Worm (Caenorhabditis elegans): ENCODE data around the gene nphp-1.

nphp-1 gene

DNA sequence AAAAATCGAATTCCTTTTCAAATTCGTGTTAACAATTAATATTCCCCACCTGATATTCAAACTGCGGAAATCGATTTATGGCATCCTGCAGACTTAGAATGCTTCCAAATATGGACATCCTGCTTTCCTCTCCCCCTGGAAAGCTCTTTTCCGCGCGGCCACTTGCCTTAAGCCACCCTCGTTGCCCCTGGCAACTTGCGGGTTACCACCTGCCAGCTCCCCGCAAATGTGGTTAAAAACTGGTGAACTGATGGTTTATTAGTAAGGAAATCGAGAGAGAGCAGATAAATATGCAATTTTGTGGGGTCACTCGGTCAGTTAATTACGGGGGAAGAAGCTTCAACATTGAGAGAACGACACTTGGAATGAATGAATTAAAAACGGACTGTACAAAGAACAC, at the start of gene nphp-1:
TSS of gene nphp-1 (minus strand) at position 145 of the 400 bp plus-strand sequence.
- TF ChIP-seq ceh-24 (tag; optimal IDR thresholded peaks at IDR 0.05) (no peak), sdc-2 (tag; optimal IDR thresholded peaks at IDR 0.05) (peak; percentile 92), che-1 (tag; optimal IDR thresholded peaks at IDR 0.05) (no peak), sox-2 (GFP tag; IDR thresholded peaks at IDR 0.05) (no peak), ceh-9 (tag; optimal IDR thresholded peaks at IDR 0.05) (no peak)

DNA sequence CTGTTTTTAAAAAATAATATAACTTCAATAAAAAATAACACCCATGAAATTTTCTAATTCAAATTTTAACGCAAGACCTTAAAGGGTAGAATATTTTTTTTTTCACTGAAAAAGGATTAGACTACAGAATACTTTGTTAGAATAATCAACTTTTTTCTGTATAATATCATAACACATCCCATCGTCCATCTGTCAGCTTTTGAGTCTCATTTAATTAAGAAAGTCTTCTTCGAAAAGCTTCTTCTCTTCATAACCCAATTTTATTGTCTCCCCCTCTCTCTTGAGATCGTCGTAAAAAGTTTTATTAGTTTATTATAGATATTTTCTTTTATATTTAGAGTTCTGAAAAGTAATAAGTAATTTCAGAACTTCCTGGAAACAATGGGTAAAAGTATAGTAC, 44.0 kb upstream of the nphp-1 start:
- TF ChIP-seq ceh-6 (GFP tag; optimal IDR thresholded peaks at IDR 0.05) (no peak), unc-42 (tag; optimal IDR thresholded peaks at IDR 0.05) (peak; percentile 77)

DNA sequence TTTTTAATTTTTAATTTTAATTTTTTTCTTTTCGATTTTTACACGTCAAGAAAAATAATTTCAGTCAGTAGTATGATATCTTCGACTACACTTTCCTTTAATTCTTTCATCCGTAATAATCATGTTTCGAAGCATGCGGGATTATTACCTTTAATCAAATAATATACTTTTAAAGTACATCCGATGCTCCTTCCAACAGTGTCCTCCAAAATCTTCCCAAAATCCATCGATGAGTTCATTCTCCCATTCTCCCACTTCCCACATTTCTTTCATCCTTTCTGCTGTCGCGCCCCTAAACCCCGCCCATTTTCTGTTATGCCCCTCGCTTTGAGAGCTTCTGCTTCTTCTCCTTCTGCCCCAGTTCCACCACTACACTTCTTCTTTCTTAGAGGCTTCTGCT, 42.7 kb upstream of the nphp-1 start, which contains the start of gene lgc-57:
TSS of gene lgc-57 (plus strand) at position 301 of the 400 bp plus-strand sequence.
- no peak for TF ChIP-seq pag-3 (tag; optimal IDR thresholded peaks at IDR 0.05; ENCODE audit: borderline replicate concordance)
- no peak for TF ChIP-seq F13H6.1 (tag; optimal IDR thresholded peaks at IDR 0.05)
- TF ChIP-seq ama-1 (optimal IDR thresholded peaks at IDR 0.05): no peak
- no peak for TF ChIP-seq ttx-3 (tag; optimal IDR thresholded peaks at IDR 0.05)
- TF ChIP-seq ceh-24 (tag; optimal IDR thresholded peaks at IDR 0.05): no peak
- no peak for TF ChIP-seq dmd-4 (tag; optimal IDR thresholded peaks at IDR 0.05; ENCODE audit: borderline replicate concordance)
- no peak for TF ChIP-seq zip-5 (tag; optimal IDR thresholded peaks at IDR 0.05)
- TF ChIP-seq npax-4 (tag; optimal IDR thresholded peaks at IDR 0.05): no peak
- TF ChIP-seq fkh-10 (GFP tag; optimal IDR thresholded peaks at IDR 0.05): no peak
- no peak for TF ChIP-seq ceh-45 (GFP tag; IDR thresholded peaks at IDR 0.05)
- no peak for TF ChIP-seq dve-1 (tag; optimal IDR thresholded peaks at IDR 0.05)
- TF ChIP-seq che-1 (tag; optimal IDR thresholded peaks at IDR 0.05): no peak
- no peak for TF ChIP-seq pros-1 (tag; optimal IDR thresholded peaks at IDR 0.05)
- no peak for TF ChIP-seq elt-2 (tag; optimal IDR thresholded peaks at IDR 0.05)
- no peak for TF ChIP-seq tbx-2 (tag; optimal IDR thresholded peaks at IDR 0.05)
- no peak for TF ChIP-seq Y22D7AL.16 (tag; optimal IDR thresholded peaks at IDR 0.05)

DNA sequence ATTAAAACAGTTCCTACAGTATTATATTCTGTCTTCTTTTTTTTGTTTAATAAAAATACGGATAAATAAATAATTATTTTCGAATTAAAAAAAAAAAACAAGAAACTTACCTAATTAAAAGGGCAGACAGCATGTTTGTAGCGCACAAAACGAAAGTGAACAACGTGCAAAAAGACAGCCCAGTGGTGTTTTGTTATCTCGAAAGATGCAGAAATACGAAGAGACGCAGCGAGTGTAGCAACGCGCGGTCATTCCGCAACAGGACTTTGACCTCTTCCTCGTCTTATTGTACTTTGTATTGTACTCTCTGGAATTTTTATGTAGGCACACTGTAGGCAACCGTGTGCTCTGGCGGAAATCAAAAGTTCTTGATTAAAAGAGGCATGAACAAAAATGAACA, 41.6 kb upstream of the nphp-1 start, which contains the start of gene gbh-1:
TSS of gene gbh-1 (minus strand) at position 149 of the 400 bp plus-strand sequence.
- TF ChIP-seq elt-2 (tag; optimal IDR thresholded peaks at IDR 0.05) (peak; percentile 17), ceh-31 (tag; optimal IDR thresholded peaks at IDR 0.05) (no peak)

DNA sequence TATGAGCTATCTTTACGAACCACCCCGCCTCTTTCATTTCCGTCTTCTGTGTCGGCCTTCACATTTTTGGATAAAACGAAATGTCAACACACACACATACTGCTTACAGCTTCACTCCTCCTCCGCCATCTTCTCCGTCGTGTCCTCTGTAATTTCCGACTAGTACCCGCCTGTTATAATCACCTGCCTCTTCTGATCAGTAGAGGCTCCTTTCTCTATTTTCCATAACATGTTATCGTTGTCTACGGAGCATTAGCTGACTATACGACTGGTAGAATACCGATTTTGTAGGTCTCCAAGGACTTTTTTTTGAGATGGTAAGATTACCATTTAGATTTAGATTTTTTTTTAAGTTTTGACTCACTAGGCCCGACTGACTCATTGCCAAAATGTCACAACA, 32.9 kb upstream of the nphp-1 start:
- TF ChIP-seq eyg-1 (tag; optimal IDR thresholded peaks at IDR 0.05) (no peak), T23F11.4 (GFP tag; optimal IDR thresholded peaks at IDR 0.05) (no peak), ceh-48 (tag; optimal IDR thresholded peaks at IDR 0.05) (no peak), ama-1 (optimal IDR thresholded peaks at IDR 0.05) (no peak), tbx-7 (tag; optimal IDR thresholded peaks at IDR 0.05) (no peak), dve-1 (tag; optimal IDR thresholded peaks at IDR 0.05) (no peak), pha-2 (tag; optimal IDR thresholded peaks at IDR 0.05) (no peak), K02D7.2 (tag; optimal IDR thresholded peaks at IDR 0.05) (no peak), dmd-4 (tag; optimal IDR thresholded peaks at IDR 0.05; ENCODE audit: borderline replicate concordance) (no peak), pqm-1 (tag; optimal IDR thresholded peaks at IDR 0.05) (no peak), gmeb-2 (tag; optimal IDR thresholded peaks at IDR 0.05) (no peak), unc-3 (GFP tag; conservative IDR thresholded peaks at IDR 0.05) (no peak), unc-3 (tag; optimal IDR thresholded peaks at IDR 0.05) (no peak), unc-55 (GFP tag; optimal IDR thresholded peaks at IDR 0.05) (no peak), syd-9 (tag; optimal IDR thresholded peaks at IDR 0.05) (no peak)

DNA sequence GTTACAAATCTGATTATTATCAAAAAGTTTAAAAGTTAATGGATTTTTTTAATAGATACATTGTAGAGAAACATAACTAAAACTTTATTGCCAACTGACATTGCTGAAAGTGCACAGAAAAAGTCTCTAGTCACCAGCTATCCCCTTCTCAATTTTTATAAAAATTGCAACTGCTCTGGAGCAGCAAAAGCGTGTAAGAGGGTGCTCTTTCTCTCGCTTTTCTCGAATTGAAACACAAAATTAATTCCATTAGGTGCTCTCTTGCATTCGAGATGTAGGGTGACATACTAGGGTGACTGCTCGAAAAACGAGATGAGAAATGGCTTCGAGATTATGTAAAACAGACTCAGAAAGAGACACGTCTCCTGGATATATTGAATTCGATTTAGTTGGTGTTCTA, 28.6 kb upstream of the nphp-1 start:
- no peak for TF ChIP-seq ama-1 (optimal IDR thresholded peaks at IDR 0.05)
- no peak for TF ChIP-seq fax-1 (tag; optimal IDR thresholded peaks at IDR 0.05)
- no peak for TF ChIP-seq ceh-19 (GFP tag; optimal IDR thresholded peaks at IDR 0.05)
- no peak for TF ChIP-seq sdc-2 (tag; optimal IDR thresholded peaks at IDR 0.05)
- no peak for TF ChIP-seq tbx-7 (tag; optimal IDR thresholded peaks at IDR 0.05)
- TF ChIP-seq che-1 (tag; optimal IDR thresholded peaks at IDR 0.05): no peak
- TF ChIP-seq ceh-9 (tag; optimal IDR thresholded peaks at IDR 0.05): no peak
- no peak for TF ChIP-seq ceh-14 (tag; optimal IDR thresholded peaks at IDR 0.05)
- no peak for TF ChIP-seq pha-2 (tag; optimal IDR thresholded peaks at IDR 0.05)
- TF ChIP-seq syd-9 (tag; optimal IDR thresholded peaks at IDR 0.05): no peak
- TF ChIP-seq tbx-2 (tag; optimal IDR thresholded peaks at IDR 0.05): no peak
- TF ChIP-seq ceh-31 (tag; optimal IDR thresholded peaks at IDR 0.05): no peak
- no peak for TF ChIP-seq dmd-4 (tag; optimal IDR thresholded peaks at IDR 0.05; ENCODE audit: borderline replicate concordance)
